Worm (Caenorhabditis elegans): ENCODE results near the gene F42C5.5.
"Not testable (repeated sequence)": the region's sequence is repeated elsewhere in the genome, so short reads cannot be mapped to it uniquely, and the experiment has no call there.

DNA sequence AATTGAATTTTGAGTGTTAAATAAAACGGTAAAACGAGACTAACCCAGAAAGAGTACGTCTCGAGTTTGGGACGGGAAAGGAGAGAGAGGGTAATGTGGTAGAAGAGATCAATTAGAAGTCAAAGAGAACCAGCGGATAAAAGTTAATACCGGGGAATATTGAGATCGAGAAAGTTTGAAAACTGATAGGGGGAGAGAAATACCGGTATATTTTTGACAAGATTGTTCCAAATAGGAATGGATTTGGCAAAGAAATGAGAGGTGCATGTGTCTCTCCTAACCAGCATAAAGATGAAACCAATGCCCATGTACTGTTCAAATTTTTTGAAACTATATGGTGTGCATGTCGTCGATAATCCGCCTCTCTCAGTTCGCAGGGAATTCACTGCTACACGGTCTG is 39.3 kb downstream of the F42C5.5 start, which contains the start of gene C06E4.5:
- TF ChIP-seq ztf-18, ceh-79 (tag; optimal IDR thresholded peaks at IDR 0.05): not testable (repeated sequence)

Measured in whole organism, young adult.